Worm (Caenorhabditis elegans) whole organism, late embryonic: ENCODE results near the gene K08D8.7.
A peak's percentile ranks its signal among the peaks of the same experiment; 100 is the strongest.

ENCODE experiments used
- C08G9.2 ChIP-seq: sonication (generic microtip); optimal IDR thresholded peaks from 2 replicates; lab custom pipeline; 2016; ENCODE audit warnings: mild to moderate bottlenecking, missing genetic modification characterization, moderate library complexity, missing compliant biosample characterization
- K02D7.2 ChIP-seq: sonication (generic microtip); optimal IDR thresholded peaks from 2 replicates; lab custom pipeline; 2017; ENCODE audit warnings: mild to moderate bottlenecking, missing genetic modification characterization, missing compliant biosample characterization
- K09A11.1 ChIP-seq: sonication (generic microtip); optimal IDR thresholded peaks from 2 replicates; lab custom pipeline; 2017; ENCODE audit warnings: antibody characterized with exemption, mild to moderate bottlenecking, missing genetic modification characterization, missing compliant biosample characterization; ENCODE audit not compliant: insufficient read depth
- T23F11.4 ChIP-seq: fragments of 200-800 bp; sonication (Bioruptor generic); optimal IDR thresholded peaks from 2 replicates; lab custom pipeline; 2018; ENCODE audit warnings: mild to moderate bottlenecking, missing genetic modification characterization, missing compliant biosample characterization
- Y22D7AL.16 ChIP-seq: sonication (generic microtip); optimal IDR thresholded peaks from 2 replicates; lab custom pipeline; 2016; ENCODE audit warnings: missing genetic modification characterization, missing compliant biosample characterization
- ahr-1 ChIP-seq: sonication (generic microtip); optimal IDR thresholded peaks from 2 replicates; lab custom pipeline; 2016; ENCODE audit warnings: missing genetic modification characterization, missing compliant biosample characterization
- ceh-18 ChIP-seq: sonication (generic microtip); optimal IDR thresholded peaks from 2 replicates; lab custom pipeline; 2016; ENCODE audit warnings: missing genetic modification characterization, missing compliant biosample characterization
- ceh-19 ChIP-seq: fragments of 200-800 bp; sonication (Bioruptor generic); optimal IDR thresholded peaks from 2 replicates; lab custom pipeline; 2018; ENCODE audit warnings: mild to moderate bottlenecking, missing genetic modification characterization, missing compliant biosample characterization
- ceh-2 ChIP-seq: sonication (generic microtip); optimal IDR thresholded peaks from 2 replicates; lab custom pipeline; 2016; ENCODE audit warnings: missing genotype, missing genetic modification characterization, missing compliant biosample characterization
- ceh-22 ChIP-seq: sonication (generic microtip); optimal IDR thresholded peaks from 2 replicates; lab custom pipeline; 2017; ENCODE audit warnings: missing biosample characterization, missing genetic modification characterization
- ceh-30 ChIP-seq: fragments of 150-350 bp; optimal IDR thresholded peaks from 2 replicates; lab custom pipeline; 2014; ENCODE audit warnings: missing biosample characterization, missing genetic modification characterization
- ceh-34 ChIP-seq: sonication (generic microtip); optimal IDR thresholded peaks from 2 replicates; lab custom pipeline; 2016; ENCODE audit warnings: mild to moderate bottlenecking, missing genetic modification characterization, missing compliant biosample characterization
- ceh-45 ChIP-seq: fragments of 200-800 bp; sonication (Bioruptor generic); IDR thresholded peaks from 2 replicates; pipeline ENCODE4 v1.3.6; 2022; ENCODE audit warnings: missing genetic modification reagents, missing genetic modification characterization, missing compliant biosample characterization
- ceh-9 ChIP-seq: sonication (generic microtip); optimal IDR thresholded peaks from 2 replicates; lab custom pipeline; 2016; ENCODE audit warnings: mild to moderate bottlenecking, missing genetic modification characterization, inconsistent platforms, missing compliant biosample characterization
- dmd-4 ChIP-seq: sonication (generic microtip); optimal IDR thresholded peaks from 2 replicates; lab custom pipeline; 2016; ENCODE audit warnings: borderline replicate concordance, missing genetic modification characterization, missing compliant biosample characterization
- dve-1 ChIP-seq: sonication (generic microtip); optimal IDR thresholded peaks from 2 replicates; lab custom pipeline; 2017; ENCODE audit warnings: antibody characterized with exemption, mild to moderate bottlenecking, missing genetic modification characterization, missing compliant biosample characterization
- elt-2 ChIP-seq: sonication (generic microtip); optimal IDR thresholded peaks from 2 replicates; lab custom pipeline; 2016; ENCODE audit warnings: missing genetic modification reagents, missing genetic modification characterization, missing compliant biosample characterization
- elt-4 ChIP-seq: sonication (generic microtip); optimal IDR thresholded peaks from 2 replicates; lab custom pipeline; 2016; ENCODE audit warnings: missing genetic modification characterization, missing compliant biosample characterization
- ets-4 ChIP-seq: sonication (generic microtip); optimal IDR thresholded peaks from 2 replicates; lab custom pipeline; 2016; ENCODE audit warnings: missing genetic modification characterization, missing compliant biosample characterization
- fax-1 ChIP-seq: sonication (generic microtip); optimal IDR thresholded peaks from 2 replicates; lab custom pipeline; 2016; ENCODE audit warnings: missing genotype, missing genetic modification characterization, missing compliant biosample characterization
- fkh-10 ChIP-seq: fragments of 150-350 bp; optimal IDR thresholded peaks from 2 replicates; lab custom pipeline; 2014; ENCODE audit warnings: missing biosample characterization, missing genetic modification reagents, missing genetic modification characterization
- fkh-6 ChIP-seq: sonication (generic microtip); optimal IDR thresholded peaks from 2 replicates; lab custom pipeline; 2016; ENCODE audit warnings: missing genetic modification characterization, missing compliant biosample characterization
- gmeb-2 ChIP-seq: sonication (generic microtip); optimal IDR thresholded peaks from 2 replicates; lab custom pipeline; 2016; ENCODE audit warnings: missing genetic modification characterization, inconsistent platforms, missing compliant biosample characterization
- hlh-15 ChIP-seq: sonication (generic microtip); optimal IDR thresholded peaks from 2 replicates; lab custom pipeline; 2016; ENCODE audit warnings: missing genetic modification characterization, missing compliant biosample characterization
- hlh-30 ChIP-seq: sonication (generic microtip); optimal IDR thresholded peaks from 2 replicates; lab custom pipeline; 2017; ENCODE audit warnings: antibody characterized with exemption, missing genetic modification characterization, missing compliant biosample characterization; ENCODE audit not compliant: insufficient read depth
- hlh-6 ChIP-seq: sonication (generic microtip); optimal IDR thresholded peaks from 2 replicates; lab custom pipeline; 2016; ENCODE audit warnings: missing genotype, missing genetic modification characterization, missing compliant biosample characterization
- hlh-8 ChIP-seq: sonication (generic microtip); optimal IDR thresholded peaks from 2 replicates; lab custom pipeline; 2016; ENCODE audit warnings: missing genotype, missing genetic modification characterization, missing compliant biosample characterization
- lin-11 ChIP-seq: fragments of 200-800 bp; sonication (Bioruptor generic); optimal IDR thresholded peaks from 2 replicates; lab custom pipeline; 2018; ENCODE audit warnings: mild to moderate bottlenecking, missing genetic modification characterization, missing compliant biosample characterization
- madf-2 ChIP-seq: sonication (generic microtip); optimal IDR thresholded peaks from 2 replicates; lab custom pipeline; 2017; ENCODE audit warnings: missing genetic modification characterization, missing compliant biosample characterization
- mec-3 ChIP-seq: sonication (generic microtip); optimal IDR thresholded peaks from 2 replicates; lab custom pipeline; 2016; ENCODE audit warnings: borderline replicate concordance, missing genetic modification characterization, missing compliant biosample characterization
- nhr-11 ChIP-seq: fragments of 150-350 bp; optimal IDR thresholded peaks from 2 replicates; lab custom pipeline; 2014; ENCODE audit warnings: missing biosample characterization, missing genetic modification characterization
- odd-2 ChIP-seq: sonication (generic microtip); optimal IDR thresholded peaks from 2 replicates; lab custom pipeline; 2017; ENCODE audit warnings: antibody characterized with exemption, mild to moderate bottlenecking, missing genetic modification characterization, missing compliant biosample characterization
- pag-3 ChIP-seq: sonication (generic microtip); optimal IDR thresholded peaks from 2 replicates; lab custom pipeline; 2016; ENCODE audit warnings: missing compliant biosample characterization, missing genetic modification characterization, borderline replicate concordance
- pat-9 ChIP-seq: fragments of 200-800 bp; sonication (Bioruptor generic); optimal IDR thresholded peaks from 2 replicates; lab custom pipeline; 2018; ENCODE audit warnings: mild to moderate bottlenecking, missing genetic modification characterization, moderate library complexity, missing compliant biosample characterization
- pax-1 ChIP-seq: fragments of 150-350 bp; optimal IDR thresholded peaks from 2 replicates; lab custom pipeline; 2014; ENCODE audit warnings: missing biosample characterization, missing genetic modification characterization
- pha-2 ChIP-seq: sonication (generic microtip); optimal IDR thresholded peaks from 2 replicates; lab custom pipeline; 2017; ENCODE audit warnings: mild to moderate bottlenecking, missing genetic modification characterization, missing compliant biosample characterization
- pha-4 ChIP-seq: fragments of 150-350 bp; optimal IDR thresholded peaks from 2 replicates; lab custom pipeline; 2018; ENCODE audit warnings: missing biosample characterization, missing genetic modification reagents, missing genetic modification characterization
- pqm-1 ChIP-seq: sonication (generic microtip); optimal IDR thresholded peaks from 2 replicates; lab custom pipeline; 2016; ENCODE audit warnings: missing genetic modification characterization, missing compliant biosample characterization
- ref-2 ChIP-seq: sonication (generic microtip); optimal IDR thresholded peaks from 2 replicates; lab custom pipeline; 2016; ENCODE audit warnings: missing genetic modification characterization, missing compliant biosample characterization
- rnt-1 ChIP-seq: sonication (generic microtip); optimal IDR thresholded peaks from 2 replicates; lab custom pipeline; 2016; ENCODE audit warnings: missing genetic modification characterization, missing compliant biosample characterization
- tbx-7 ChIP-seq: sonication (generic microtip); optimal IDR thresholded peaks from 2 replicates; lab custom pipeline; 2016; ENCODE audit warnings: missing genotype, missing genetic modification characterization, missing compliant biosample characterization
- unc-55 ChIP-seq: sonication (generic microtip); optimal IDR thresholded peaks from 2 replicates; lab custom pipeline; 2017; ENCODE audit warnings: missing biosample characterization, missing genetic modification reagents, missing genetic modification characterization

The K08D8.7 gene

ce11 chrIV:12911990-12912389, 15.4 kb downstream of the K08D8.7 start, which contains the start of gene K08D8.5:
Gene K08D8.5, minus strand, starts transcription at chrIV:12912129.
- TF ChIP-seq pha-2 (no peak), ceh-18 (no peak), pqm-1 (tag; lab: Kevin White, UChicago) (no peak), elt-2 (peak; percentile 39), Y22D7AL.16 (tag; lab: Kevin White, UChicago) (no peak), dve-1 (tag; lab: Kevin White, UChicago) (no peak), lin-11 (no peak), hlh-15 (tag; lab: Kevin White, UChicago) (no peak), odd-2 (no peak)

- TF ChIP-seq pag-3 (tag; lab: Kevin White, UChicago) (no peak), fkh-6 (no peak), ceh-34 (no peak), hlh-6 (tag; lab: Kevin White, UChicago) (no peak), fkh-10 (GFP tag; lab: Kevin White, UChicago) (no peak), C08G9.2 (no peak), unc-55 (GFP tag; lab: Kevin White, UChicago) (no peak), pat-9 (no peak), nhr-11 (tag; lab: Kevin White, UChicago) (no peak), pqm-1 (tag; lab: Kevin White, UChicago) (no peak), ets-4 (tag; lab: Kevin White, UChicago) (no peak), lin-11 (no peak), rnt-1 (tag; lab: Kevin White, UChicago) (no peak), madf-2 (tag; lab: Kevin White, UChicago) (no peak), ceh-45 (no peak), fax-1 (tag; lab: Kevin White, UChicago) (no peak), dve-1 (tag; lab: Kevin White, UChicago) (no peak)
- TF ChIP-seq, all 69 proteins: peak for 0
These were observed 17.9 kb downstream of the K08D8.7 start, which contains the start of gene irg-6 for ce11 chrIV:12914532-12915019. Gene irg-6, minus strand, starts transcription at chrIV:12914969.

DNA sequence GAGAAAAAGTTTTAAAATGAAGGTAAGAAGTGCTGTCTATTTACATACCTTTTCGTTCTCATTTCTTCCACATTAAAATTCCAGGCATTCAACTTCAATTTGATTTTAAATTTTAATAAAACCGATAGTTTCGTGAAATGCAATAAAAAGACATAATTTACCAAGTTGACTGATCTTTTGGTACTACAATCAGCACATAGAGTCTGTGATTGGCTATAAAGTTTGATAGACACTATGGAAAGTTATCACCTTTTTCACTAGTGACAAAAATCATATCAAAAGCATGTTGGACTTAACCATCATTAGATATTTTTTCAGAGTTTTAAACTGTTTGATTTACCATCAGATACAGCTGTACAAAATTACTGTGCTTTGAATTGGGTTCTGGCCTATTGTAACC, 18.8 kb downstream of the K08D8.7 start, which contains the start of gene srz-15:
Gene srz-15, plus strand, starts transcription at position 301 of the 400 bp plus-strand sequence.
- no peak for TF ChIP-seq tbx-7 (tag; lab: Kevin White, UChicago)
- TF ChIP-seq K02D7.2 (tag; lab: Kevin White, UChicago), result no peak
- no peak for TF ChIP-seq fkh-10 (GFP tag; lab: Kevin White, UChicago)
- TF ChIP-seq hlh-8, result no peak
- no peak for TF ChIP-seq pqm-1 (tag; lab: Kevin White, UChicago)
- TF ChIP-seq mec-3 (tag; lab: Kevin White, UChicago), result no peak
- TF ChIP-seq ceh-2, result no peak
- TF ChIP-seq dmd-4, result no peak
- TF ChIP-seq ceh-22, result no peak
- TF ChIP-seq elt-4 (tag; lab: Kevin White, UChicago), result no peak
- TF ChIP-seq T23F11.4 (GFP tag; lab: Kevin White, UChicago), result no peak
- TF ChIP-seq gmeb-2 (tag; lab: Kevin White, UChicago), result no peak

- TF ChIP-seq pqm-1 (tag; lab: Kevin White, UChicago) (no peak), ceh-19 (no peak), odd-2 (no peak), pha-4 (no peak), ceh-9 (tag; lab: Kevin White, UChicago) (no peak), ref-2 (no peak), ceh-2 (no peak), K09A11.1 (tag; lab: Kevin White, UChicago) (no peak), hlh-30 (tag; lab: Kevin White, UChicago) (no peak), ets-4 (tag; lab: Kevin White, UChicago) (no peak), rnt-1 (tag; lab: Kevin White, UChicago) (no peak), ahr-1 (tag; lab: Kevin White, UChicago) (no peak), T23F11.4 (GFP tag; lab: Kevin White, UChicago) (no peak), gmeb-2 (tag; lab: Kevin White, UChicago) (no peak), pax-1 (tag; lab: Kevin White, UChicago) (no peak), ceh-30 (tag; lab: Kevin White, UChicago) (no peak), ceh-18 (no peak)
These were observed 21.6 kb downstream of the K08D8.7 start, which contains the start of gene C32H11.3 for ce11 chrIV:12918256-12918655. Gene C32H11.3, plus strand, starts transcription at chrIV:12918556.
